Fruit fly (Drosophila melanogaster): ENCODE data around the gene CG42594.

The CG42594 gene

dm6 chrX:4875370-4875769 is 34.7 kb downstream of the CG42594 start, which contains the start of gene boil:
TSS of gene boil (plus strand) at chrX:4875670.
- TF ChIP-seq vri (GFP tag; optimal IDR thresholded peaks at IDR 0.05) (no peak), CG15336 (GFP tag; IDR thresholded peaks at IDR 0.05) (no peak), CG11902 (GFP tag; optimal IDR thresholded peaks at IDR 0.05) (no peak), CG3919 (GFP tag; optimal IDR thresholded peaks at IDR 0.05) (no peak), svp (GFP tag) (peak; percentile 30), fd85E (GFP tag; optimal IDR thresholded peaks at IDR 0.05) (no peak), Gug (GFP tag; IDR thresholded peaks at IDR 0.05) (no peak), Sox14 (GFP tag; optimal IDR thresholded peaks at IDR 0.05) (no peak), achi (GFP tag; optimal IDR thresholded peaks at IDR 0.05) (no peak)

dm6 chrX:4885875-4886274 is 45.2 kb downstream of the CG42594 start:
- TF ChIP-seq fd59A (GFP tag; optimal IDR thresholded peaks at IDR 0.05) (no peak), topi (GFP tag; optimal IDR thresholded peaks at IDR 0.05) (no peak), eg (GFP tag; IDR thresholded peaks at IDR 0.05) (peak; percentile 60; the same call in 2 of the 3 replicates), Eip78C (GFP tag) (peak; percentile 13), CG6276 (GFP tag; optimal IDR thresholded peaks at IDR 0.05) (peak; percentile 20), net (GFP tag; optimal IDR thresholded peaks at IDR 0.05) (no peak), CG16779 (tag; optimal IDR thresholded peaks at IDR 0.05) (no peak), Ets21C (GFP tag; optimal IDR thresholded peaks at IDR 0.05) (no peak), CG6163 (GFP tag; IDR thresholded peaks at IDR 0.05) (0 out of 3 replicates have a peak, but pooled peaks have one; percentile 18), svp (GFP tag) (no peak), Blimp-1 (GFP tag; optimal IDR thresholded peaks at IDR 0.05) (no peak), lz (GFP tag; optimal IDR thresholded peaks at IDR 0.05) (no peak), Sox14 (GFP tag; optimal IDR thresholded peaks at IDR 0.05) (no peak), Hr4 (GFP tag; optimal IDR thresholded peaks at IDR 0.05) (no peak), CG10669 (GFP tag; optimal IDR thresholded peaks at IDR 0.05) (no peak), dac (GFP tag; optimal IDR thresholded peaks at IDR 0.05) (no peak), Sox102F (GFP tag; optimal IDR thresholded peaks at IDR 0.05) (no peak), CG1621 (tag; optimal IDR thresholded peaks at IDR 0.05) (no peak), Gug (GFP tag; IDR thresholded peaks at IDR 0.05) (peak; percentile 26; the same call in 1 of the 2 replicates), CG15336 (GFP tag; IDR thresholded peaks at IDR 0.05) (peak; percentile 41; the same call in 1 of the 2 replicates), CG34406 (GFP tag; optimal IDR thresholded peaks at IDR 0.05) (no peak), CG32006 (GFP tag; optimal IDR thresholded peaks at IDR 0.05) (peak; percentile 28), fkh (GFP tag; optimal IDR thresholded peaks at IDR 0.05) (no peak)

- TF ChIP-seq CG6792 (GFP tag; optimal IDR thresholded peaks at IDR 0.05) (no peak), Gug (GFP tag; IDR thresholded peaks at IDR 0.05) (no peak), Hr39 (GFP tag; optimal IDR thresholded peaks at IDR 0.05) (no peak), CG32006 (GFP tag; optimal IDR thresholded peaks at IDR 0.05) (no peak), lz (GFP tag; optimal IDR thresholded peaks at IDR 0.05) (no peak), Ets21C (GFP tag; optimal IDR thresholded peaks at IDR 0.05) (no peak), CG15336 (GFP tag; IDR thresholded peaks at IDR 0.05) (no peak), CG9139 (GFP tag; optimal IDR thresholded peaks at IDR 0.05) (no peak)
Observed at dm6 chrX:4894596-4894995, 54.0 kb downstream of the CG42594 start.

dm6 chrX:4896892-4897291 is 56.3 kb downstream of the CG42594 start:
- TF ChIP-seq salr (GFP tag; optimal IDR thresholded peaks at IDR 0.05) (no peak), Sox102F (GFP tag; optimal IDR thresholded peaks at IDR 0.05) (no peak), eg (GFP tag; IDR thresholded peaks at IDR 0.05) (no peak)

- TF ChIP-seq dsx (GFP tag; optimal IDR thresholded peaks at IDR 0.05; ENCODE audit: poor library complexity, severe bottlenecking): peak; percentile 70
- TF ChIP-seq Hr4 (GFP tag; optimal IDR thresholded peaks at IDR 0.05): peak; percentile 92
- peak; percentile 39 for TF ChIP-seq topi (GFP tag; optimal IDR thresholded peaks at IDR 0.05)
- TF ChIP-seq CG34406 (GFP tag; optimal IDR thresholded peaks at IDR 0.05): peak; percentile 44
- TF ChIP-seq CG8319 (GFP tag; optimal IDR thresholded peaks at IDR 0.05): no peak
- peak; percentile 44 for TF ChIP-seq Sox15 (GFP tag; optimal IDR thresholded peaks at IDR 0.05)
- TF ChIP-seq CG16779 (tag; optimal IDR thresholded peaks at IDR 0.05): peak; percentile 74
- peak; percentile 72 for TF ChIP-seq achi (GFP tag; optimal IDR thresholded peaks at IDR 0.05)
- TF ChIP-seq salr (GFP tag; optimal IDR thresholded peaks at IDR 0.05): peak; percentile 34 to 53
- TF ChIP-seq CG32006 (GFP tag; optimal IDR thresholded peaks at IDR 0.05): peak; percentile 82
- no peak for TF ChIP-seq fd85E (GFP tag; optimal IDR thresholded peaks at IDR 0.05)
- TF ChIP-seq pdm3 (GFP tag; optimal IDR thresholded peaks at IDR 0.05): peak; percentile 54
- peak; percentile 47 for TF ChIP-seq cyc (GFP tag; optimal IDR thresholded peaks at IDR 0.05)
- TF ChIP-seq Eip78C (GFP tag): peak; percentile 87
- peak; percentile 50 for TF ChIP-seq Smox (GFP tag; optimal IDR thresholded peaks at IDR 0.05)
- no peak for TF ChIP-seq fkh (GFP tag; optimal IDR thresholded peaks at IDR 0.05)
- peak; percentile 27 for TF ChIP-seq Hr39 (GFP tag; optimal IDR thresholded peaks at IDR 0.05)
- peak; percentile 97 for TF ChIP-seq CG6163 (GFP tag; IDR thresholded peaks at IDR 0.05)
- TF ChIP-seq net (GFP tag; optimal IDR thresholded peaks at IDR 0.05): peak; percentile 43
- peak; percentile 71 for TF ChIP-seq CG6792 (GFP tag; optimal IDR thresholded peaks at IDR 0.05)
- peak; percentile 72 for TF ChIP-seq CG10669 (GFP tag; optimal IDR thresholded peaks at IDR 0.05)
- no peak for TF ChIP-seq vri (GFP tag; optimal IDR thresholded peaks at IDR 0.05)
- peak; percentile 83 for TF ChIP-seq Eip75B (GFP tag; optimal IDR thresholded peaks at IDR 0.05)
- TF ChIP-seq CG11902 (GFP tag; optimal IDR thresholded peaks at IDR 0.05): peak; percentile 27
- no peak for TF ChIP-seq Hr38 (GFP tag; optimal IDR thresholded peaks at IDR 0.05)
- TF ChIP-seq CG1621 (tag; optimal IDR thresholded peaks at IDR 0.05): peak; percentile 43
- TF ChIP-seq OdsH (GFP tag; optimal IDR thresholded peaks at IDR 0.05): peak; percentile 76
Observed at dm6 chrX:4906573-4906972, 65.9 kb downstream of the CG42594 start, which contains the start of gene CG6927. TSS of gene CG6927 (plus strand) at chrX:4906900.

All from whole organism, prepupa.